Worm (Caenorhabditis elegans) whole organism, young adult: Measurements from ENCODE around the gene rpl-7A.

Source experiments
- Y79H2A.3 ChIP-seq: fragments of 200-800 bp; sonication (Bioruptor generic); conservative IDR thresholded peaks from 2 replicates; pipeline ENCODE4 v1.3.6; 2022; ENCODE audit warnings: missing genetic modification reagents, missing genetic modification characterization, missing compliant biosample characterization
- gei-17 ChIP-seq: fragments of 200-800 bp; sonication (Bioruptor generic); optimal IDR thresholded peaks from 2 replicates; lab custom pipeline; 2018; ENCODE audit warnings: mild to moderate bottlenecking, missing genetic modification characterization, missing compliant biosample characterization
- let-607 ChIP-seq, 2 experiments: fragments of 200-800 bp in 1 of 2; sonication (Bioruptor generic) in 1 of 2; sonication (generic microtip) in 1 of 2; optimal IDR thresholded peaks; 2 replicates each; lab custom pipeline; 2016 to 2018; ENCODE audit warnings: mild to moderate bottlenecking in 2 of 2, missing compliant biosample characterization in 2 of 2, missing genetic modification characterization in 2 of 2, moderate library complexity in 2 of 2, missing genotype in 1 of 2
- lin-26 ChIP-seq: fragments of 200-800 bp; sonication (Bioruptor generic); IDR thresholded peaks from 2 replicates; pipeline ENCODE4 v1.3.6; 2022; ENCODE audit warnings: missing genetic modification reagents, missing genetic modification characterization, missing compliant biosample characterization
- madf-8 ChIP-seq: fragments of 200-800 bp; sonication (Bioruptor generic); conservative IDR thresholded peaks from 2 replicates; pipeline ENCODE4 v1.3.6; 2022; ENCODE audit warnings: missing genetic modification reagents, missing genetic modification characterization, missing compliant biosample characterization
- nhr-90 ChIP-seq: sonication (generic microtip); optimal IDR thresholded peaks from 2 replicates; lab custom pipeline; 2016; ENCODE audit warnings: missing genotype, mild to moderate bottlenecking, missing genetic modification characterization, missing compliant biosample characterization
- pha-4 ChIP-seq: fragments of 150-350 bp; sonication (generic microtip); optimal IDR thresholded peaks from 2 replicates; lab custom pipeline; 2014; ENCODE audit warnings: missing biosample characterization, missing genetic modification reagents, missing genetic modification characterization
- sea-2 ChIP-seq: fragments of 200-800 bp; sonication (Bioruptor generic); IDR thresholded peaks from 2 replicates; pipeline ENCODE4 v1.3.6; 2022; ENCODE audit warnings: missing genetic modification characterization, missing compliant biosample characterization
- snpc-4 ChIP-seq, 5 experiments: fragments of 150-350 bp in 1 of 5; sonication (generic microtip) in 4 of 5; optimal IDR thresholded peaks; 2 replicates each; lab custom pipeline; 2014 to 2018; ENCODE audit warnings: missing genetic modification characterization in 5 of 5, missing biosample characterization in 3 of 5, antibody characterized with exemption in 2 of 5, mild to moderate bottlenecking in 2 of 5, missing compliant biosample characterization in 2 of 5, missing genotype in 2 of 5, moderate library complexity in 2 of 5, missing genetic modification reagents in 1 of 5
- tbp1 ChIP-seq: fragments of 200-800 bp; sonication (Bioruptor generic); optimal IDR thresholded peaks from 2 replicates; lab custom pipeline; 2018; ENCODE audit warnings: mild to moderate bottlenecking, missing genetic modification characterization, missing compliant biosample characterization
- unc-62 ChIP-seq: fragments of 150-350 bp; optimal IDR thresholded peaks from 2 replicates; lab custom pipeline; 2014; ENCODE audit warnings: missing biosample characterization, missing genetic modification reagents, missing genetic modification characterization

DNA sequence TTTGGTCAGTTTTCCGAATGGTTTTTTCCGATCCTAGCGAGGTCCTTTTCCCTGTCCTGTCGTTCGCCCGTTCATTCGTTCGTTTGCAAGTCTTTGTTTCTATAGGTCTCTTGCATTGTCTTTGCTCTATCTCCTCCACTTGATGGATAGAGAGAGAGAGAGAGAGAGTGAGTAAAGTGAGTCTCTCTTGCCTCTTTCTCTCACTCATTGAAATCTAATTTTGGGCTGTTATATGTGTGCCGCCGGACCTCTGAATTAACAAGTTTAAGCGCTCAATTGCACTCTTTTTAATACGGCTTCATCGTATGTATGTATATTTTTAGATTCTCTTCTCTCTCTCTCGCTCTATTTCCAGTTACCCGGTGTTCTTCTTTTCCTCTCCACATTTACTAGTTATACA lies 13.5 kb upstream of the rpl-7A start:
- TF ChIP-seq snpc-4 (GFP tag; optimal IDR thresholded peaks at IDR 0.05; lab: Kevin White, UChicago) = no peak
- TF ChIP-seq snpc-4 (tag; optimal IDR thresholded peaks at IDR 0.05; lab: Kevin White, UChicago) = no peak
- TF ChIP-seq gei-17 (GFP tag; lab: Kevin White, UChicago) = no peak
- TF ChIP-seq pha-4 = no peak
- TF ChIP-seq sea-2 (GFP tag; lab: Robert Waterston, UW) = no peak
- no peak for TF ChIP-seq let-607 (tag; optimal IDR thresholded peaks at IDR 0.05; lab: Kevin White, UChicago)
- no peak for TF ChIP-seq tbp1
- no peak for TF ChIP-seq lin-26 (GFP tag; lab: Robert Waterston, UW)
- no peak for TF ChIP-seq unc-62 (GFP tag; lab: Kevin White, UChicago)
- TF ChIP-seq Y79H2A.3 = no peak
- TF ChIP-seq madf-8 (GFP tag; lab: Robert Waterston, UW) = no peak
- TF ChIP-seq nhr-90 (tag; lab: Kevin White, UChicago) = no peak
